Worm (Caenorhabditis elegans) whole organism, L4/young adult: ENCODE measurements around the gene srh-21.
A peak's percentile ranks its signal among the peaks of the same experiment; 100 is the strongest.

ENCODE experiments used
- W03F9.2 ChIP-seq: fragments of 150-350 bp; optimal IDR thresholded peaks from 2 replicates; lab custom pipeline; 2014; ENCODE audit warnings: missing biosample characterization, missing genetic modification characterization
- dao-5 ChIP-seq: sonication (generic microtip); optimal IDR thresholded peaks from 2 replicates; lab custom pipeline; 2016; ENCODE audit warnings: missing genotype, missing genetic modification characterization, moderate library complexity, missing compliant biosample characterization
- him-1 ChIP-seq: sonication (generic microtip); optimal IDR thresholded peaks from 2 replicates; lab custom pipeline; 2016; ENCODE audit warnings: missing genotype, missing genetic modification reagents, missing genetic modification characterization, missing compliant biosample characterization

The srh-21 gene

DNA sequence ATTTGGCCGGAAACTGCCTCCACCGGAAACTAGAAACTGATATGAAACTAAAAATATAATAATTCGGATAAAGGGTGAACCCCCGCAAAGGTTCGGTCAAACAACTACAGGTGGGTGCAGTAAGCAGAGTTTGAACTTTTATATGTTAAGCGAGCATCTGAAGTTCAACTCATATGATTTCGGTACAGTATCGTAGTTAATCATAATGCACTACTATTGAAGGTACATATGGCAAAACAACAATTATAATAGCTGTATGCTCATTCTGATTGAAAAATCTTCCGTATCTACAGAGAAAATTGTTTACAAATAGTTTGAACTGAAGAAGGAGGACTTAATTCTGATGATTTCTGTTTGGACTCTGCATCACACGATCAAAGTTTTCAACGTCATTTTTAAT, 6.8 kb downstream of the srh-21 start:
- no peak for TF ChIP-seq him-1
- TF ChIP-seq dao-5: no peak
- TF ChIP-seq W03F9.2 (tag; lab: Kevin White, UChicago): no peak

DNA sequence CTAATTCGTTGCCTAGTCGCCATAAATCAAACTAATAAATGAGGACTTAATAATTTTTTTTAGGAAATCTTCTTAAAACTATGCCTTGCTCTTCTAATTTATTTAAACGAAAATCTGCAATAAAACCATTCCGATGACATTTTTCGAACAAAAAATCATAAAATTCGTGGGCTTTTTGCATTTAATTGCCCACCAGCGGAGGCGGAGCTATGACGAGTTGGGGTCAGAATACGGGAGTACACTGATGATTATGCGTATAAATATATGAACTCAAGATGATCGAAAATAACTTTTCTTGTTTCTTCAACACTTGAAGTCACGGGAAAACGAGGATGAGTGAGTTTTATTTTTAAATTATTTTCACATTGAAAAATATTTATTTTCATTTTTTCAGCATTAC, 7.9 kb downstream of the srh-21 start, which contains the start of gene catp-2:
TSS of gene catp-2 (plus strand) at position 301 of the 400 bp plus-strand sequence.
- TF ChIP-seq him-1 (no peak), W03F9.2 (tag; lab: Kevin White, UChicago) (no peak), dao-5 (no peak)

DNA sequence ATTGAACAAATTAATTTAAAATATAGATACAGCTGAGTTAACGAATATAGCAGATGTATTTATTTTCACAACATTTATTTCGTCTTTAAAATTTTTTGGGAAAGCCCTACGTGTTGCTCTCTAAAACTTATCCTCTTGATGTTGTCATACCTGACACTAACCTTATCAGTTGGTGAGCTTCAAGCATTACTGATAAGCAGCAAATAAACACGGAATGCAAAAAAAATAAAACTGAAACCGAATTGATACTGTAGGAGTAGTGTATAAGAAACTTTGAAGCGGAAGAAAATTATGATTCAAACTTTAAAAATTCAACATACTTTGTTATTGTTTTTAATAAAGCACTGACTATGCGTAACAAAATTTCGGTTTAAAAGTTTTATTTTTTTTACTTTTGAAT, 8.6 kb downstream of the srh-21 start:
- no peak for TF ChIP-seq him-1
- no peak for TF ChIP-seq W03F9.2 (tag; lab: Kevin White, UChicago)
- no peak for TF ChIP-seq dao-5

DNA sequence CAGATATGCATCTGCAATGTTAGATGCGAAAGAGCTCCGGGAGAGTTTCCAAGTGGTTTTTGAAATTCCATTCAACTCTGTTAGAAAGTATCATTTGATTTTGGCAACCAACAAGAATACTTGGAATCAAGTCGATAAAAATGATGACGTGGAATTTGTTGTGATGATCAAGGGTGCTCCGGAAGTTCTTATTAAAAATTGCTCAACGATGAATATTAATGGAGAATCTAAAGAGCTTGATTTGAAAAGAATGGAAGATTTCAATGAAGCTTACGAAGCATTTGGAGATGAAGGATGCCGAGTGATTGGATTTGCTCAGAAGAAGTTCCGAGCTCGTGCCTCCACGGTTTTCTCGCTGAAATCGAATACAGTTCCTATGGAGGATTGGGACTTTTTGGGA, 10.9 kb downstream of the srh-21 start:
- TF ChIP-seq dao-5 (no peak), W03F9.2 (tag; lab: Kevin White, UChicago) (no peak), him-1 (no peak)

DNA sequence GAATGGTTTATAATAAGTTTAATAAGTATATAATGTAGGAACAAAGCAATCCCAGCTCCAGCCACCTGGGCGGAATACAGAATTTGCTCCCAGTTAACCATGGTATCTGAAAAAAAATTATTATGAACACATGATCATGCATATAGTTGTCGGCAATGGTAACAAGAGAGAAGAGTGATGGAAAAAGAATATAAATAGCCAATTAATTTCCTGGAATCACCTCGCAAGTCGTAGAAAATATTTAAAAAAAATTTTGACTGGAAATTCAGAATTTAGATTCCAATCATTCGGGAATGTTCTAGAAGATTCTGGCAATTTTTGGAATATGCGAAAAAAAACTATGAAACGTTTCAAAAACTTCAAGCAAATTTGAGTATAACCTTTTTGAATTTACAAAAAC, 17.7 kb downstream of the srh-21 start, which contains the start of gene str-211:
TSS of gene str-211 (minus strand) at position 101 of the 400 bp plus-strand sequence.
- TF ChIP-seq dao-5 (no peak), him-1 (no peak), W03F9.2 (tag; lab: Kevin White, UChicago) (no peak)

DNA sequence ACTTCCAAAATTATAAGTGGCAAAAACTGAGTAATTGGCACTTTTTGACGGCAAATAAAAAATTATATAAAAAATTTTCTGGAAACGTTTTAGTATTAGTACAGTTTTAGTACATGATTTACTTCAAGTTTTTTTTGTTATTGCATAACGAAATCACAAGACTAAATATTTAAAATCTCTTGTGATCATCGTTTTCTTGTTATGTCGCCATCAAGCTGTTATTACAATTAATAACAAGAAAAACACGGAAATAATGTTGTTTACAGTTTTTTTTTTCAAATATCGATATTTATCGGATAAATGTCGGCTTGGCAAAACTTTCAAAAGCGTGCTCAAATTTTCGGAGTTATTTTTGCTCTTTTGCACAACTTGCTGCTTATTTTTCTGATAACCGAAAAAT, 22.2 kb downstream of the srh-21 start, which contains the start of gene str-209:
TSS of gene str-209 (plus strand) at position 301 of the 400 bp plus-strand sequence.
- no peak for TF ChIP-seq W03F9.2 (tag; lab: Kevin White, UChicago)

DNA sequence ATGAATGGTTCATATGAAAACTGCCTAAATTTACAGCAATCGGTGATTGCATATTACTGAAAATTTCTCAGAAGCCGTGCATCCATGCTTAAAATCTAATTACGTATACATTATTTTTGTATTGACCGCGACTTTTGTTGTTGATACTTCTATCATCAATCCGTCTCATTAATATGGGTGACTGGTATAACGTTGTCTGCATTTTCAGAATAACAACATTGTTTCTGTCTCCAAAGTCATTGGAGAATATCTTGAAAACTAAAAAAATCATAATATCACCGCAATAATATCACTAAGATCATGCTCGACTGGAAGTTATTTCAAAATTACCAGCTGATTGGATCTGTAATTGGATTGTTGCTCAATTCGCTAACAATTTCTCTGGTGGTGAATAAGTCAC, 25.0 kb downstream of the srh-21 start, which contains the start of gene str-207:
TSS of gene str-207 (plus strand) at position 301 of the 400 bp plus-strand sequence.
- TF ChIP-seq him-1: no peak
- no peak for TF ChIP-seq W03F9.2 (tag; lab: Kevin White, UChicago)
- TF ChIP-seq dao-5: no peak

DNA sequence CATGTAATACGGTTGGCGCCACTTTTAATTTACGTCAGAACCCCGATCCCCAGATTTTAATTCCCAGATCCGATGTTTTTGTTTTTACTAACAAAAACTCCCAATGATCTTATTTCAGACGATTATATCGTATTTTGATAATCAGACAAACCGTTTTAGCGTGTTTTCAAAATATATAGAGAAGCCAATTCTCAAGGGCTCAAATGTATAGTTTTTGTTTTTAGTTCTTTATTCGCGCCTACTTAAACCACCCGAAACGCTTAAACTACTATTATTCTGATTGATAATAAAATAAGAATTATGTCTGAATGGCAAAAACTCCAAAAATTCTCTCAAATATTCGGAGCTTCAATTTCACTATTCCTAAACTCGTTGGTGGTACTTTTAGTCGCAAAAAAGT, 30.1 kb downstream of the srh-21 start, which contains the start of gene str-208:
TSS of gene str-208 (plus strand) at position 301 of the 400 bp plus-strand sequence.
- TF ChIP-seq dao-5 (no peak), W03F9.2 (tag; lab: Kevin White, UChicago) (no peak), him-1 (no peak)

DNA sequence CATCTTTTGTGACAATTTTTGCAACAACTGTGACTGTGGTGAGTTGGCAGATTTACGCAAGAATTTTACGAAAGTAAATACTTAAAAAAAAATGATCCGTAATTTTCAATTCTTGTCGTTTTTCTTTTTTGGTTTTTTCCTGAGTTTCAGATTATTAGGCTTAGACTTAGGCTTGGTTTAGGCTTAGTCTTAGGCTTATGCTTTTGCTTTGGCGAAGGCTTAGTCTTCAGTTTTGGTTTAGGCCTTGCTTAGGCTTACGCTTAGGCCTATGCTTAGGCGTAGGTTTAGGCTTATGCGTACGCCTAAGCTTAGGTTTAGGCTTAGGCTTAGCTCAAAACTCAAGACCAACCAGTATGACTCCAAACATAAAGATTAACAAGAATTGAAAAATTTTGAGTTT, 31.1 kb downstream of the srh-21 start:
- TF ChIP-seq dao-5: no peak
- no peak for TF ChIP-seq him-1
- no peak for TF ChIP-seq W03F9.2 (tag; lab: Kevin White, UChicago)

DNA sequence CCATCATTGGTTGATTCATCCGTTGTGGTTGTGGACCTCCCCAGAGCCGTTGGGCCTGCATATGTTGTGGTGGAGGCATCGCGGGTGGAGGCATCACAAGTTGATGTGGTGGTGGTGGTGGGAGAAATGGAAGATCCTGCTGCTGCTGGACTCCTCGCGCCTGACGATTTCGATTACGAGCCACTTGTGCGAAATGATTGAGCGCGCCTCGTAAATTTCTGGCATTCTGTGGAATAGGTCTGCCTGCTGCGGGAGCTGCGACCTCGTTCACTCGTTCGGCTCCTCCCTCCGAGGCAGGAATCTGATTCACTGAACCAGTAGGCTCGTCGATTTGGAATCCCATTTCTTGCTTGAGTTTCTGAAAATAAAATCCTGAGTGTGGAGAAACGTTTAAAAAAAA, 34.2 kb downstream of the srh-21 start:
- TF ChIP-seq him-1: no peak
- no peak for TF ChIP-seq W03F9.2 (tag; lab: Kevin White, UChicago)
- no peak for TF ChIP-seq dao-5

DNA sequence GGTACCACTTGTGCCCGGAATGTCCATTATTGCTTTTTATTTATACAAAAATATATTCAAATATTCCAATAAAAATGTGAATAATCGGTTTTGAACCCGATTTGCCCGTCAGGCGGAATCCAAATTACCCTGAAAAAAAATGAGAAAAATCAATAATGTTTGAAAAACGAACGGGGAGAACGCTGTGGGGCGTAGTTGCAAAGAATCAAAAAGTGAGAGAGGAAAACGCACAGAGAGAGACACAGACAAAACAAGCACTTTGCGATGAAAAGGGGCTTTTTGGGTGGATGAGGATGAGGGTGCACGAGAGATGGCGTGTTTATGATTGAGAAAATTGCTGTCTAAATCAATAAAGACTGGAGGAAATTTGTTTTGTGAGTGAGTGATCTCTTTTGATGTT, 36.5 kb downstream of the srh-21 start, which contains the start of gene tam-1:
TSS of gene tam-1 (minus strand) at position 135 of the 400 bp plus-strand sequence.
- TF ChIP-seq him-1 (no peak), dao-5 (no peak), W03F9.2 (tag; lab: Kevin White, UChicago) (no peak)

DNA sequence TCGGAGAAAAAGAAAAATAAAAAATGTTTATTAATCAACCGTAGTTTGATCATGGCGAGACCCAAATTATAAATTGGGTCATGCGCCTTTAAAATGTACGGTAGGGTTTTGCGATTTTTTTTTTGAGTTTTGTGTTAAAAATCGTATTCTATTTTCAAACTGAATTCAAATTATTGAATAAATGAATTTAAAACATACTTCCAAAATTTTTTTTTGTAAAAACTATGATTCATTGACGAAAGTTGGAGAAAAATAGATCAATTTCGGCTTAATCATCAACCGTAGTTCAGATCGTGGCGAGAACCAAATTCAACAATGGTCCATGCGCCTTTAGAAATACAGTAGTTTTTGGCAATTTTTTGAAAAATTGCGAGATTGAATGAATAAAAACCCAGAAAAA, 37.1 kb downstream of the srh-21 start:
- TF ChIP-seq W03F9.2 (tag; lab: Kevin White, UChicago) (peak; percentile 39), dao-5 (no peak)

DNA sequence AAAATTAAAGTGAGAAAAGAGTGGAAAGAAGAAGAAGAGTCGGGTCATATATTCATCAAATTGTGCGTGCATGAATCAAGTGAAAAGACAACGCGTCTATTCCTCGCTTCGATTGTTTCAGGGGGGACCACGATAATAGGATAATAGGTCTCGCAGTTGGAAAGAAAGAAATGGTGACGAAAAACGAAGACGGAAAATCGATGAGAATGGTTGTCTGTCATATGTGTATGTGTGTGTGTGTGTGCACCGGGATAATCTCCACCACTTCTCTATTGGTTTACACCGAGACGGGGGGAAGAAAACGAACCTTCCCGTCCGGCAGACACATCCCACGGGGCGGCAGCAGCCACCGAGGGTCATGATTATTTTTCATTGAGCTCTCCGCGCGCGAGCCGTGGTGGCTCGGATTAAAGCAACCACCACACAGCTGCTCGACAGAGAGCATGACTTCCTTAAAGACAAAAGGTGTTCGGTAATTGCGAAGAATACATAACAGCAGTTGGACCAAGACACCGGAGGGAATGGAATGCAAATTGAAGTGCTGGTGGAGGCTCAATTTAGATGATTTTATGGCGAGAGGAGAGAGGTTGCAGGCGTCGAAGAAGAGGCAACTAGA, 37.7 kb downstream of the srh-21 start:
- TF ChIP-seq W03F9.2 (tag; lab: Kevin White, UChicago) (no peak), him-1 (no peak), dao-5 (no peak)

DNA sequence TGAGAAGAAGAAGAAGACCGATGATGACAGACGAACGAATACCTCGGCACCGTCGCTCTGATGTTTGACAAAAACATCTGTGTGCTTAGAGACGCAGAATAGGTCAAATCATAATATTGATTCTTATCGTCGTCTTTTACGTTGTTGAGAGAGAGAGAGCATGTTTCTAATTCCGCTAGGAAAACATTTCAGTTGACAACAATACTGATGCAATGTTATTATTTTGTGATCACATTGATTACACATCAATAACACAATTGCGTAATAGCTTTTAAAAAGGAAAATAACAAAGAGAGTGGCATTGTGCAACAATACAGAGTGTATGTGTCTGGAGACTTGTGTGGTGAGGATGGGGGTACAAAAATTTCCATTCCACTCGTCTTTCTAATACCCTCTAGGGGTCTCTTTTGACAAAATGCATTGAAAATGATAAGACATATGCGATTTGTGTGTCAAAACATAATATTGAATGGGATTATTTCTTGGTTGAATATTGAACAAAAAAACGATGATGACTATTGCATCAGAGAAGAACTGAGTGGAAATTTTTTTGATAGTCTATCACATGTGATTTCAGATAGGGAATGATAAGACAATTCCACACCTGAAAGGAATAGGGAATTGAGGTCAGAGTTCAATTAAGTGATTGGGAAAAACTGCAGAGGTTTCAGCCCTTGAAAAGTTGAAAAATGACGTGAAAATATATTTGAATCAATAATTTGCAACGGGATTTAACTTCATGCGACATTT, 38.4 kb downstream of the srh-21 start:
- TF ChIP-seq W03F9.2 (tag; lab: Kevin White, UChicago) (no peak), him-1 (no peak), dao-5 (no peak)

DNA sequence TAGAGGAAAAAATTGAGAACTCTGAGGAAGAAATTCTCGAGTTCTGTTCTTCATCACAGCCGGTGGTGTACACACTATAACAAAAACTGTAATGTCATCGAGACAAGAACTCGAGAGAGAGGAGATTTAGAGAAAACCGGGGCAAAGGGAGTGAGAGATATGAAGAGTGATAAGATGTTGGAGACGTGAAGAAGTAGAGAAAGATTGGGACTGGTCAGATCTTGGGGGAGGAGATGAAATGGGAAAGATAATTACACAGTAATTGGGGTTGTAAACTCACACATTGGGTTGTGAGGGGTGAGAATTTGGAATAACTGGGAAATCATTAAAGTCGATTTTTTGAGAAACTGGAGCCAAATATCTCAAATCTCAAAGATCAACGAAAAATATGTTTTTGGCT, 39.3 kb downstream of the srh-21 start:
- no peak for TF ChIP-seq W03F9.2 (tag; lab: Kevin White, UChicago)
- TF ChIP-seq him-1: no peak
- TF ChIP-seq dao-5: no peak
